Fruit fly (Drosophila melanogaster): Measurements from ENCODE around the gene Cp7Fb.

- TF ChIP-seq CG15601 (tag; optimal IDR thresholded peaks at IDR 0.05) (no peak), Mes4 (GFP tag; optimal IDR thresholded peaks at IDR 0.05) (no peak), toy (GFP tag; IDR thresholded peaks at IDR 0.05) (no peak), BtbVII (GFP tag; optimal IDR thresholded peaks at IDR 0.05) (no peak), Adf1 (GFP tag; IDR thresholded peaks at IDR 0.05) (no peak), CG7745 (tag; optimal IDR thresholded peaks at IDR 0.05) (no peak), sna (GFP tag; IDR thresholded peaks at IDR 0.05; ENCODE audit: partially characterized antibody) (no peak), Six4 (GFP tag; optimal IDR thresholded peaks at IDR 0.05) (no peak), abd-A (tag; optimal IDR thresholded peaks at IDR 0.05) (no peak), CG7928 (GFP tag; optimal IDR thresholded peaks at IDR 0.05) (no peak)
Measured at dm6 chrX:8483671-8484070, 10.0 kb downstream of the Cp7Fb start, which contains the start of gene CG33223.

All from whole organism, embryonic.